Fruit fly (Drosophila melanogaster): ENCODE data around the gene CG10565.

The CG10565 gene

dm6 chr3L:21101316-21101715 is 34.8 kb downstream of the CG10565 start (continued):
- peak; percentile 70 for TF ChIP-seq CG12769 (tag; optimal IDR thresholded peaks at IDR 0.05)
- TF ChIP-seq CG8089 (GFP tag; optimal IDR thresholded peaks at IDR 0.05) = no peak
- no peak for TF ChIP-seq Atf3 (GFP tag; optimal IDR thresholded peaks at IDR 0.05)
- TF ChIP-seq CG13894 (tag; optimal IDR thresholded peaks at IDR 0.05) = peak; percentile 81
- no peak for TF ChIP-seq Oaz (GFP tag; IDR thresholded peaks at IDR 0.05)
- no peak for TF ChIP-seq scrt (GFP tag; optimal IDR thresholded peaks at IDR 0.05)

dm6 chr3L:21100429-21100828 is 35.7 kb downstream of the CG10565 start:
- TF ChIP-seq CG2202 (tag; optimal IDR thresholded peaks at IDR 0.05) (no peak), Ada2b (GFP tag; IDR thresholded peaks at IDR 0.05) (no peak), CG11695 (GFP tag; IDR thresholded peaks at IDR 0.05) (no peak), CG1024 (GFP tag; IDR thresholded peaks at IDR 0.05) (no peak), lab (GFP tag; optimal IDR thresholded peaks at IDR 0.05) (peak; percentile 14), HLH4C (GFP tag; IDR thresholded peaks at IDR 0.05; ENCODE audit: partially characterized antibody) (no peak), CG5245 (GFP tag; optimal IDR thresholded peaks at IDR 0.05) (no peak), abd-A (tag; optimal IDR thresholded peaks at IDR 0.05) (no peak), her (GFP tag; optimal IDR thresholded peaks at IDR 0.05) (no peak), fd102C (GFP tag; optimal IDR thresholded peaks at IDR 0.05) (no peak), ssp (GFP tag; IDR thresholded peaks at IDR 0.05) (no peak), CG16815 (GFP tag; optimal IDR thresholded peaks at IDR 0.05) (no peak), CG10462 (GFP tag; optimal IDR thresholded peaks at IDR 0.05) (no peak), ERR (GFP tag; optimal IDR thresholded peaks at IDR 0.05) (no peak), psq (GFP tag; optimal IDR thresholded peaks at IDR 0.05) (no peak), CG14710 (tag; optimal IDR thresholded peaks at IDR 0.05) (no peak), sc (optimal IDR thresholded peaks at IDR 0.05) (no peak), sc (GFP tag; optimal IDR thresholded peaks at IDR 0.05) (no peak), CG9932 (GFP tag; IDR thresholded peaks at IDR 0.05) (peak; percentile 56), CG34422 (GFP tag; IDR thresholded peaks at IDR 0.05) (no peak), CG15696 (tag; optimal IDR thresholded peaks at IDR 0.05) (no peak), CG3847 (GFP tag; IDR thresholded peaks at IDR 0.05) (no peak), chinmo (GFP tag; IDR thresholded peaks at IDR 0.05; ENCODE audit: partially characterized antibody) (no peak), gcm (GFP tag; optimal IDR thresholded peaks at IDR 0.05) (no peak), zfh1 (GFP tag; IDR thresholded peaks at IDR 0.05) (no peak), croc (GFP tag; conservative IDR thresholded peaks at IDR 0.05) (no peak), CG10565 (GFP tag; optimal IDR thresholded peaks at IDR 0.05) (no peak), CG17361 (GFP tag; IDR thresholded peaks at IDR 0.05) (0 out of 3 replicates have a peak, but pooled peaks have one; percentile 37), CG33213 (GFP tag; optimal IDR thresholded peaks at IDR 0.05) (no peak), CG2120 (GFP tag; optimal IDR thresholded peaks at IDR 0.05) (peak; percentile 39), D19B (GFP tag; optimal IDR thresholded peaks at IDR 0.05) (peak; percentile 5), Ravus (GFP tag; IDR thresholded peaks at IDR 0.05) (no peak), z (GFP tag; IDR thresholded peaks at IDR 0.05) (no peak), CG13296 (GFP tag; optimal IDR thresholded peaks at IDR 0.05) (no peak), NfI (GFP tag; optimal IDR thresholded peaks at IDR 0.05) (no peak), btn (GFP tag; optimal IDR thresholded peaks at IDR 0.05) (no peak), CG12659 (GFP tag; optimal IDR thresholded peaks at IDR 0.05) (peak; percentile 9), NC2α (GFP tag; optimal IDR thresholded peaks at IDR 0.05) (no peak), maf-S (GFP tag; optimal IDR thresholded peaks at IDR 0.05) (no peak), slbo (GFP tag; IDR thresholded peaks at IDR 0.05) (peak; percentile 52), Doc3 (GFP tag; IDR thresholded peaks at IDR 0.05; ENCODE audit: partially characterized antibody) (no peak), zfh2 (GFP tag; optimal IDR thresholded peaks at IDR 0.05) (no peak), Hand (GFP tag; optimal IDR thresholded peaks at IDR 0.05) (no peak), CG10274 (GFP tag; optimal IDR thresholded peaks at IDR 0.05) (no peak), ind (GFP tag; optimal IDR thresholded peaks at IDR 0.05) (peak; percentile 3)

Measured in whole organism, embryonic.